Fruit fly (Drosophila melanogaster) whole organism, embryonic: Measurements from ENCODE around the gene CG5191.
A peak's percentile ranks its signal among the peaks of the same experiment; 100 is the strongest.

Experiments
- Abd-B ChIP-seq: fragments of 200-800 bp; sonication (Bioruptor generic); optimal IDR thresholded peaks from 2 replicates; lab custom pipeline; 2018; ENCODE audit warnings: missing biosample characterization, mild to moderate bottlenecking, missing genetic modification characterization, moderate library complexity
- Atf-2 ChIP-seq: fragments of 200-800 bp; sonication (Bioruptor generic); optimal IDR thresholded peaks from 2 replicates; lab custom pipeline; 2016; ENCODE audit warnings: missing biosample characterization, missing genetic modification characterization
- CG10979 ChIP-seq: fragments of 200-800 bp; sonication (Bioruptor generic); optimal IDR thresholded peaks from 2 replicates; lab custom pipeline; 2018; ENCODE audit warnings: missing biosample characterization, mild to moderate bottlenecking, missing genetic modification characterization, moderate library complexity
- CG12071 ChIP-seq: fragments of 200-800 bp; sonication (Bioruptor generic); optimal IDR thresholded peaks from 3 replicates; lab custom pipeline; 2018; ENCODE audit warnings: missing biosample characterization, mild to moderate bottlenecking, missing genetic modification characterization
- CG15514 ChIP-seq: fragments of 200-800 bp; sonication (Bioruptor generic); optimal IDR thresholded peaks from 3 replicates; lab custom pipeline; 2017; ENCODE audit warnings: missing biosample characterization, missing genetic modification characterization, mild to moderate bottlenecking, moderate library complexity, missing genetic modification reagents
- CG17328 ChIP-seq: fragments of 200-800 bp; sonication (Bioruptor generic); IDR thresholded peaks from 2 replicates; pipeline ENCODE4 v1.3.6; 2022; ENCODE audit warnings: missing biosample characterization, missing genetic modification characterization
- CG1792 ChIP-seq: fragments of 200-800 bp; sonication (Bioruptor generic); optimal IDR thresholded peaks from 2 replicates; lab custom pipeline; 2016; ENCODE audit warnings: missing biosample characterization, missing genetic modification characterization
- CG30020 ChIP-seq: fragments of 200-800 bp; optimal IDR thresholded peaks from 2 replicates; lab custom pipeline; 2019; ENCODE audit warnings: missing biosample characterization, mild to moderate bottlenecking, missing genetic modification characterization, moderate library complexity
- CG4282 ChIP-seq: fragments of 200-800 bp; sonication (Bioruptor generic); optimal IDR thresholded peaks from 2 replicates; lab custom pipeline; 2016; ENCODE audit warnings: missing biosample characterization, missing genetic modification characterization
- CG4404 ChIP-seq: fragments of 200-800 bp; sonication (Bioruptor generic); IDR thresholded peaks from 2 replicates; pipeline ENCODE4 v1.3.6; 2022; ENCODE audit warnings: missing biosample characterization, missing genetic modification characterization
- CG4424 ChIP-seq: fragments of 200-800 bp; sonication (Bioruptor generic); optimal IDR thresholded peaks from 3 replicates; lab custom pipeline; 2016; ENCODE audit warnings: missing biosample characterization, missing genetic modification characterization
- CG7357 ChIP-seq: fragments of 200-800 bp; sonication (Bioruptor generic); IDR thresholded peaks from 3 replicates; pipeline ENCODE4 v1.3.6; 2022; ENCODE audit warnings: missing biosample characterization, missing genetic modification characterization
- CG7556 ChIP-seq: fragments of 200-800 bp; sonication (Bioruptor generic); optimal IDR thresholded peaks from 2 replicates; lab custom pipeline; 2017; ENCODE audit warnings: missing biosample characterization, mild to moderate bottlenecking, missing genetic modification characterization
- CG7745 ChIP-seq: fragments of 200-800 bp; sonication (Bioruptor generic); optimal IDR thresholded peaks from 2 replicates; lab custom pipeline; 2018; ENCODE audit warnings: missing biosample characterization, mild to moderate bottlenecking, missing genetic modification characterization, moderate library complexity
- CG7987 ChIP-seq: fragments of 200-800 bp; sonication (Bioruptor generic); optimal IDR thresholded peaks from 2 replicates; lab custom pipeline; 2018; ENCODE audit warnings: missing biosample characterization, mild to moderate bottlenecking, missing genetic modification characterization, moderate library complexity
- CG8281 ChIP-seq: fragments of 200-800 bp; sonication (Bioruptor generic); optimal IDR thresholded peaks from 2 replicates; lab custom pipeline; 2018; ENCODE audit warnings: missing biosample characterization, mild to moderate bottlenecking, missing genetic modification characterization, moderate library complexity
- CG9215 ChIP-seq: fragments of 200-800 bp; sonication (Bioruptor generic); IDR thresholded peaks from 2 replicates; pipeline ENCODE4 v1.3.6; 2022; ENCODE audit warnings: missing biosample characterization, missing genetic modification characterization
- CrebB ChIP-seq: fragments of 200-800 bp; sonication (Bioruptor generic); optimal IDR thresholded peaks from 3 replicates; lab custom pipeline; 2018; ENCODE audit warnings: missing biosample characterization, mild to moderate bottlenecking, missing genetic modification characterization
- Dp ChIP-seq: fragments of 200-800 bp; sonication (Bioruptor generic); optimal IDR thresholded peaks from 2 replicates; lab custom pipeline; 2018; ENCODE audit warnings: missing biosample characterization, mild to moderate bottlenecking, missing genetic modification characterization, moderate library complexity
- E2f1 ChIP-seq: fragments of 200-800 bp; sonication (Bioruptor generic); IDR thresholded peaks from 2 replicates; pipeline ENCODE4 v1.3.6; 2022; ENCODE audit warnings: missing biosample characterization, missing genetic modification characterization
- Fer2 ChIP-seq: fragments of 200-800 bp; sonication (Bioruptor generic); optimal IDR thresholded peaks from 2 replicates; lab custom pipeline; 2018; ENCODE audit warnings: missing biosample characterization, mild to moderate bottlenecking, missing genetic modification characterization, moderate library complexity
- H2.0 ChIP-seq: fragments of 200-800 bp; sonication (Bioruptor generic); IDR thresholded peaks from 2 replicates; pipeline ENCODE4 v1.3.6; 2022; ENCODE audit warnings: missing biosample characterization, missing genetic modification characterization
- HLH3B ChIP-seq: fragments of 200-800 bp; sonication (Bioruptor generic); IDR thresholded peaks from 2 replicates; pipeline ENCODE4 v1.3.6; 2022; ENCODE audit warnings: missing biosample characterization, missing genetic modification characterization
- Hmr ChIP-seq: fragments of 200-800 bp; sonication (Bioruptor generic); optimal IDR thresholded peaks from 3 replicates; lab custom pipeline; 2017; ENCODE audit warnings: mild to moderate bottlenecking, missing biosample characterization, missing genetic modification reagents, missing genetic modification characterization
- Mrtf ChIP-seq: fragments of 200-800 bp; sonication (Bioruptor generic); IDR thresholded peaks from 3 replicates; pipeline ENCODE4 v1.3.6; 2022; ENCODE audit warnings: missing biosample characterization, missing genetic modification characterization
- Nf-YB ChIP-seq: fragments of 200-800 bp; sonication (Bioruptor generic); optimal IDR thresholded peaks from 3 replicates; lab custom pipeline; 2019; ENCODE audit warnings: missing biosample characterization, mild to moderate bottlenecking, missing genetic modification characterization, moderate library complexity
- Sin3A ChIP-seq: fragments of >200 bp; optimal IDR thresholded peaks from 2 replicates; lab custom pipeline; 2018
- ato ChIP-seq: fragments of 200-800 bp; sonication (Bioruptor generic); IDR thresholded peaks from 2 replicates; pipeline ENCODE4 v1.3.6; 2022; ENCODE audit warnings: missing biosample characterization, missing genetic modification characterization; ENCODE audit not compliant: partially characterized antibody
- br ChIP-seq: fragments of >200 bp; optimal IDR thresholded peaks from 2 replicates; lab custom pipeline; 2017
- cato ChIP-seq: fragments of 200-800 bp; sonication (Bioruptor generic); optimal IDR thresholded peaks from 2 replicates; lab custom pipeline; 2016; ENCODE audit warnings: missing biosample characterization, missing genetic modification characterization, borderline replicate concordance
- dan ChIP-seq: fragments of 200-800 bp; sonication (Bioruptor generic); IDR thresholded peaks from 2 replicates; pipeline ENCODE4 v1.3.6; 2022; ENCODE audit warnings: missing biosample characterization, missing genetic modification characterization
- dati ChIP-seq: fragments of 200-800 bp; sonication (Bioruptor generic); IDR thresholded peaks from 2 replicates; pipeline ENCODE4 v1.3.6; 2022; ENCODE audit warnings: missing biosample characterization, missing genetic modification characterization
- disco-r ChIP-seq: fragments of 200-800 bp; sonication (Bioruptor generic); optimal IDR thresholded peaks from 2 replicates; lab custom pipeline; 2016; ENCODE audit warnings: missing biosample characterization, missing genetic modification characterization
- exex ChIP-seq: fragments of 200-800 bp; sonication (Bioruptor generic); optimal IDR thresholded peaks from 4 replicates; lab custom pipeline; 2018; ENCODE audit warnings: missing biosample characterization, mild to moderate bottlenecking, missing genetic modification characterization, moderate library complexity
- eyg ChIP-seq: fragments of 200-800 bp; sonication (Bioruptor generic); optimal IDR thresholded peaks from 3 replicates; lab custom pipeline; 2016; ENCODE audit warnings: missing biosample characterization, missing genetic modification characterization
- fd102C ChIP-seq: fragments of 200-800 bp; sonication (Bioruptor generic); optimal IDR thresholded peaks from 2 replicates; lab custom pipeline; 2018; ENCODE audit warnings: missing biosample characterization, mild to moderate bottlenecking, missing genetic modification characterization, moderate library complexity
- fd96Cb ChIP-seq: fragments of 200-800 bp; sonication (Bioruptor generic); optimal IDR thresholded peaks from 2 replicates; lab custom pipeline; 2018; ENCODE audit warnings: missing biosample characterization, mild to moderate bottlenecking, missing genetic modification characterization, moderate library complexity
- grn ChIP-seq: fragments of 200-800 bp; sonication (Bioruptor generic); optimal IDR thresholded peaks from 3 replicates; lab custom pipeline; 2017; ENCODE audit warnings: missing biosample characterization, missing genetic modification characterization
- insv ChIP-seq, 2 experiments: fragments of 200-800 bp; sonication (Bioruptor generic); optimal IDR thresholded peaks; 3 replicates each; lab custom pipeline; 2016 to 2018; ENCODE audit warnings: missing biosample characterization in 2 of 2, missing genetic modification characterization in 2 of 2
- jing ChIP-seq: fragments of 200-800 bp; sonication (Bioruptor generic); optimal IDR thresholded peaks from 2 replicates; lab custom pipeline; 2018; ENCODE audit warnings: missing biosample characterization, mild to moderate bottlenecking, missing genetic modification characterization
- knrl ChIP-seq: fragments of 200-800 bp; sonication (Bioruptor generic); IDR thresholded peaks from 3 replicates; pipeline ENCODE4 v1.3.6; 2022; ENCODE audit warnings: missing biosample characterization, missing genetic modification characterization; ENCODE audit not compliant: partially characterized antibody
- lab ChIP-seq: fragments of 200-800 bp; sonication (Bioruptor generic); optimal IDR thresholded peaks from 3 replicates; lab custom pipeline; 2017; ENCODE audit warnings: missing biosample characterization, missing genetic modification characterization, mild to moderate bottlenecking, moderate library complexity, missing genetic modification reagents
- mirr ChIP-seq: fragments of 200-800 bp; sonication (Bioruptor generic); optimal IDR thresholded peaks from 3 replicates; lab custom pipeline; 2018; ENCODE audit warnings: missing biosample characterization, mild to moderate bottlenecking, missing genetic modification characterization
- p53 ChIP-seq: fragments of 200-800 bp; sonication (Bioruptor generic); optimal IDR thresholded peaks from 2 replicates; lab custom pipeline; 2016; ENCODE audit warnings: missing biosample characterization, missing genetic modification characterization
- pzg ChIP-seq: fragments of 200-800 bp; sonication (Bioruptor generic); optimal IDR thresholded peaks from 3 replicates; lab custom pipeline; 2018; ENCODE audit warnings: missing biosample characterization, mild to moderate bottlenecking, missing genetic modification characterization, moderate library complexity
- ranshi ChIP-seq: fragments of 200-800 bp; sonication (Bioruptor generic); IDR thresholded peaks from 2 replicates; pipeline ENCODE4 v1.3.6; 2022; ENCODE audit warnings: missing biosample characterization, missing genetic modification characterization
- ro ChIP-seq: fragments of 200-800 bp; sonication (Bioruptor generic); IDR thresholded peaks from 2 replicates; pipeline ENCODE4 v1.3.6; 2022; ENCODE audit warnings: missing biosample characterization, missing genetic modification characterization
- scrt ChIP-seq: fragments of 200-800 bp; sonication (Bioruptor generic); optimal IDR thresholded peaks from 2 replicates; lab custom pipeline; 2018; ENCODE audit warnings: missing biosample characterization, mild to moderate bottlenecking, missing genetic modification characterization, moderate library complexity
- tup ChIP-seq: fragments of 200-800 bp; sonication (Bioruptor generic); optimal IDR thresholded peaks from 2 replicates; lab custom pipeline; 2016; ENCODE audit warnings: missing biosample characterization, mild to moderate bottlenecking, missing genetic modification characterization, moderate library complexity
- vfl ChIP-seq: fragments of 200-800 bp; sonication (Bioruptor generic); optimal IDR thresholded peaks from 2 replicates; lab custom pipeline; 2016; ENCODE audit warnings: missing biosample characterization, missing genetic modification characterization
- wdn ChIP-seq: fragments of 200-800 bp; sonication (Bioruptor generic); IDR thresholded peaks from 2 replicates; pipeline ENCODE4 v1.3.6; 2022; ENCODE audit warnings: missing biosample characterization, missing genetic modification characterization
- zen2 ChIP-seq: fragments of 200-800 bp; sonication (Bioruptor generic); IDR thresholded peaks from 3 replicates; pipeline ENCODE4 v1.3.6; 2022; ENCODE audit warnings: missing biosample characterization, missing genetic modification characterization; ENCODE audit not compliant: partially characterized antibody

CG5191 gene

dm6 chr3R:20558106-20558489 is 2.6 kb upstream of the CG5191 start (continued):
- peak; percentile 27 for TF ChIP-seq CG17328
- no peak for TF ChIP-seq CG15514 (GFP tag; lab: Kevin White, UChicago)
- TF ChIP-seq CG4282 (GFP tag; lab: Kevin White, UChicago), result no peak
- no peak for TF ChIP-seq insv (GFP tag; optimal IDR thresholded peaks at IDR 0.05; lab: Kevin White, UChicago)
- no peak for TF ChIP-seq CG4424 (GFP tag; lab: Kevin White, UChicago)
- TF ChIP-seq Hmr (GFP tag; lab: Kevin White, UChicago), result no peak
- peak; percentile 22 for TF ChIP-seq grn (GFP tag; lab: Kevin White, UChicago)
- no peak for TF ChIP-seq CG7745 (tag; lab: Kevin White, UChicago)
- no peak for TF ChIP-seq scrt (GFP tag; lab: Kevin White, UChicago)
- no peak for TF ChIP-seq wdn (GFP tag; lab: Robert Waterston, UW)
- TF ChIP-seq lab (GFP tag; lab: Kevin White, UChicago), result no peak
- no peak for TF ChIP-seq Mrtf (GFP tag; lab: Robert Waterston, UW)
- peak; percentile 76 for TF ChIP-seq pzg (GFP tag; lab: Kevin White, UChicago)
- no peak for TF ChIP-seq Fer2
- TF ChIP-seq dan (GFP tag; lab: Robert Waterston, UW), result no peak
- TF ChIP-seq cato (GFP tag; lab: Kevin White, UChicago), result no peak
- no peak for TF ChIP-seq CrebB (tag; lab: Kevin White, UChicago)
- TF ChIP-seq Atf-2 (GFP tag; lab: Kevin White, UChicago), result no peak
- TF ChIP-seq CG30020 (tag; lab: Kevin White, UChicago), result no peak
- TF ChIP-seq exex (tag; lab: Kevin White, UChicago), result no peak
- TF ChIP-seq Abd-B (GFP tag; lab: Kevin White, UChicago), result no peak
- no peak for TF ChIP-seq CG4404 (GFP tag; lab: Robert Waterston, UW)
- no peak for TF ChIP-seq fd102C
- TF ChIP-seq Dp, result peak; percentile 78
- TF ChIP-seq CG9215 (GFP tag; lab: Robert Waterston, UW), result peak; percentile 100
- TF ChIP-seq ato, result no peak
- no peak for TF ChIP-seq mirr (GFP tag; lab: Kevin White, UChicago)
- TF ChIP-seq eyg (GFP tag; lab: Kevin White, UChicago), result no peak
- TF ChIP-seq br (lab: Kevin White, UChicago), result no peak
- no peak for TF ChIP-seq fd96Cb (tag; lab: Kevin White, UChicago)
- TF ChIP-seq CG1792 (GFP tag; lab: Kevin White, UChicago), result no peak
- no peak for TF ChIP-seq ranshi (GFP tag; lab: Robert Waterston, UW)
- TF ChIP-seq dati (GFP tag; lab: Robert Waterston, UW), result no peak
- no peak for TF ChIP-seq CG10979 (tag; lab: Kevin White, UChicago)
- no peak for TF ChIP-seq CG7987 (GFP tag; lab: Kevin White, UChicago)
- TF ChIP-seq p53 (GFP tag; lab: Kevin White, UChicago), result peak; percentile 42
- no peak for TF ChIP-seq CG7357 (GFP tag; lab: Robert Waterston, UW)
- TF ChIP-seq E2f1 (GFP tag; lab: Robert Waterston, UW), result no peak
- TF ChIP-seq Nf-YB (GFP tag; lab: Kevin White, UChicago), result no peak
- TF ChIP-seq zen2, result no peak; the same call in 2 of the 3 replicates
- TF ChIP-seq HLH3B (GFP tag; lab: Robert Waterston, UW), result no peak
- no peak for TF ChIP-seq jing
- no peak for TF ChIP-seq ro (GFP tag; lab: Robert Waterston, UW)
- TF ChIP-seq CG12071 (GFP tag; lab: Kevin White, UChicago), result no peak
- TF ChIP-seq H2.0 (GFP tag; lab: Robert Waterston, UW), result peak; percentile 20; the same call in 1 of the 2 replicates
- peak; percentile 7 for TF ChIP-seq Sin3A (lab: Kevin White, UChicago)
- no peak for TF ChIP-seq vfl (GFP tag; lab: Kevin White, UChicago)
- peak; percentile 33; the same call in 1 of the 3 replicates for TF ChIP-seq knrl (GFP tag; lab: Robert Waterston, UW)
- TF ChIP-seq CG8281 (tag; lab: Kevin White, UChicago), result no peak
- no peak for TF ChIP-seq tup (GFP tag; lab: Kevin White, UChicago)
- TF ChIP-seq disco-r (GFP tag; lab: Kevin White, UChicago), result no peak
- peak; percentile 17 for TF ChIP-seq CG7556 (GFP tag; lab: Kevin White, UChicago)
